Worm (Caenorhabditis elegans) whole organism, late embryonic: ENCODE results near the gene nhr-290.

Source experiments
- C08G9.2 ChIP-seq: sonication (generic microtip); optimal IDR thresholded peaks from 2 replicates; lab custom pipeline; 2016; ENCODE audit warnings: mild to moderate bottlenecking, missing genetic modification characterization, moderate library complexity, missing compliant biosample characterization
- ceh-30 ChIP-seq: fragments of 150-350 bp; optimal IDR thresholded peaks from 2 replicates; lab custom pipeline; 2014; ENCODE audit warnings: missing biosample characterization, missing genetic modification characterization
- dve-1 ChIP-seq: sonication (generic microtip); optimal IDR thresholded peaks from 2 replicates; lab custom pipeline; 2017; ENCODE audit warnings: antibody characterized with exemption, mild to moderate bottlenecking, missing genetic modification characterization, missing compliant biosample characterization
- lin-11 ChIP-seq: fragments of 200-800 bp; sonication (Bioruptor generic); optimal IDR thresholded peaks from 2 replicates; lab custom pipeline; 2018; ENCODE audit warnings: mild to moderate bottlenecking, missing genetic modification characterization, missing compliant biosample characterization
- pha-4 ChIP-seq: fragments of 150-350 bp; optimal IDR thresholded peaks from 2 replicates; lab custom pipeline; 2018; ENCODE audit warnings: missing biosample characterization, missing genetic modification reagents, missing genetic modification characterization
- pqm-1 ChIP-seq: sonication (generic microtip); optimal IDR thresholded peaks from 2 replicates; lab custom pipeline; 2016; ENCODE audit warnings: missing genetic modification characterization, missing compliant biosample characterization
- ref-2 ChIP-seq: sonication (generic microtip); optimal IDR thresholded peaks from 2 replicates; lab custom pipeline; 2016; ENCODE audit warnings: missing genetic modification characterization, missing compliant biosample characterization
- zip-5 ChIP-seq: sonication (generic microtip); optimal IDR thresholded peaks from 2 replicates; lab custom pipeline; 2016; ENCODE audit warnings: missing genetic modification characterization, missing compliant biosample characterization

- TF ChIP-seq ref-2 (tag; lab: Kevin White, UChicago) (no peak), dve-1 (tag; lab: Kevin White, UChicago) (no peak), zip-5 (tag; lab: Kevin White, UChicago) (no peak), pha-4 (no peak), ceh-30 (tag; lab: Kevin White, UChicago) (no peak), lin-11 (tag; lab: Kevin White, UChicago) (no peak), pqm-1 (tag; lab: Kevin White, UChicago) (no peak), C08G9.2 (no peak)
Measured at ce11 chrV:2592173-2592676, 18.2 kb downstream of the nhr-290 start, which contains the start of gene irg-3.
